Fruit fly (Drosophila melanogaster) whole organism, embryonic: ENCODE data around the gene CG42827.
A peak's percentile ranks its signal among the peaks of the same experiment; 100 is the strongest.

ENCODE experiments used
- Aef1 ChIP-seq: fragments of 200-800 bp; sonication (Bioruptor generic); IDR thresholded peaks from 3 replicates; pipeline ENCODE4 v1.3.6; 2022; ENCODE audit warnings: missing biosample characterization, missing genetic modification characterization
- CG12219 ChIP-seq: fragments of 200-800 bp; sonication (Bioruptor generic); optimal IDR thresholded peaks from 3 replicates; lab custom pipeline; 2018; ENCODE audit warnings: missing biosample characterization, mild to moderate bottlenecking, missing genetic modification characterization
- CG1233 ChIP-seq: fragments of 200-800 bp; sonication (Bioruptor generic); optimal IDR thresholded peaks from 4 replicates; lab custom pipeline; 2018; ENCODE audit warnings: missing biosample characterization, mild to moderate bottlenecking, missing genetic modification characterization
- CG13287 ChIP-seq: fragments of 200-800 bp; sonication (Bioruptor generic); IDR thresholded peaks from 2 replicates; pipeline ENCODE4 v1.3.6; 2022; ENCODE audit warnings: missing biosample characterization, missing genetic modification characterization; ENCODE audit not compliant: partially characterized antibody
- CG13424 ChIP-seq: fragments of 200-800 bp; sonication (Bioruptor generic); optimal IDR thresholded peaks from 2 replicates; lab custom pipeline; 2019; ENCODE audit warnings: missing biosample characterization, mild to moderate bottlenecking, missing genetic modification characterization, moderate library complexity
- CG14710 ChIP-seq: fragments of 200-800 bp; sonication (Bioruptor generic); optimal IDR thresholded peaks from 3 replicates; lab custom pipeline; 2019; ENCODE audit warnings: missing biosample characterization, mild to moderate bottlenecking, missing genetic modification characterization, moderate library complexity
- CG15269 ChIP-seq: fragments of 200-800 bp; sonication (Bioruptor generic); optimal IDR thresholded peaks from 2 replicates; lab custom pipeline; 2018; ENCODE audit warnings: missing biosample characterization, mild to moderate bottlenecking, missing genetic modification characterization, moderate library complexity
- CG15479 ChIP-seq: fragments of 200-800 bp; sonication (Bioruptor generic); optimal IDR thresholded peaks from 3 replicates; lab custom pipeline; 2019; ENCODE audit warnings: missing biosample characterization, mild to moderate bottlenecking, missing genetic modification characterization, moderate library complexity
- CG15601 ChIP-seq: fragments of 200-800 bp; sonication (Bioruptor generic); optimal IDR thresholded peaks from 3 replicates; lab custom pipeline; 2019; ENCODE audit warnings: missing biosample characterization, mild to moderate bottlenecking, missing genetic modification characterization, moderate library complexity
- CG15696 ChIP-seq: fragments of 200-800 bp; sonication (Bioruptor generic); optimal IDR thresholded peaks from 2 replicates; lab custom pipeline; 2019; ENCODE audit warnings: missing biosample characterization, mild to moderate bottlenecking, missing genetic modification characterization, moderate library complexity
- CG17359 ChIP-seq: fragments of 200-800 bp; sonication (Bioruptor generic); optimal IDR thresholded peaks from 3 replicates; lab custom pipeline; 2018; ENCODE audit warnings: missing biosample characterization, mild to moderate bottlenecking, missing genetic modification characterization, moderate library complexity
- CG18011 ChIP-seq: fragments of 200-800 bp; sonication (Bioruptor generic); optimal IDR thresholded peaks from 2 replicates; lab custom pipeline; 2017; ENCODE audit warnings: missing biosample characterization, missing genetic modification characterization, mild to moderate bottlenecking, moderate library complexity, missing genotype
- CG18262 ChIP-seq: fragments of 200-800 bp; optimal IDR thresholded peaks from 3 replicates; lab custom pipeline; 2019; ENCODE audit warnings: missing biosample characterization, mild to moderate bottlenecking, missing genetic modification characterization, moderate library complexity
- CG2116 ChIP-seq: fragments of 200-800 bp; sonication (Bioruptor generic); optimal IDR thresholded peaks from 3 replicates; lab custom pipeline; 2018; ENCODE audit warnings: missing biosample characterization, mild to moderate bottlenecking, missing genetic modification characterization
- CG2120 ChIP-seq: fragments of 200-800 bp; sonication (Bioruptor generic); optimal IDR thresholded peaks from 3 replicates; lab custom pipeline; 2016; ENCODE audit warnings: missing biosample characterization, missing genetic modification characterization
- CG2889 ChIP-seq: fragments of 200-800 bp; sonication (Bioruptor generic); IDR thresholded peaks from 3 replicates; pipeline ENCODE4 v1.3.6; 2022; ENCODE audit warnings: missing biosample characterization, missing genetic modification characterization
- CG32532 ChIP-seq: fragments of 200-800 bp; sonication (Bioruptor generic); IDR thresholded peaks from 2 replicates; pipeline ENCODE4 v1.3.6; 2022; ENCODE audit warnings: missing biosample characterization, missing genetic modification characterization
- CG32772 ChIP-seq: fragments of 200-800 bp; sonication (Bioruptor generic); IDR thresholded peaks from 2 replicates; pipeline ENCODE4 v1.3.6; 2022; ENCODE audit warnings: missing biosample characterization, missing genetic modification characterization
- CG3281 ChIP-seq: fragments of 200-800 bp; sonication (Bioruptor generic); optimal IDR thresholded peaks from 3 replicates; lab custom pipeline; 2017; ENCODE audit warnings: missing biosample characterization, mild to moderate bottlenecking, missing genetic modification characterization
- CG34422 ChIP-seq: fragments of 200-800 bp; sonication (Bioruptor generic); IDR thresholded peaks from 3 replicates; pipeline ENCODE4 v1.3.6; 2022; ENCODE audit warnings: missing biosample characterization, missing genetic modification characterization
- CG3726 ChIP-seq: fragments of 200-800 bp; sonication (Bioruptor generic); IDR thresholded peaks from 3 replicates; pipeline ENCODE4, ENCODE4 v1.3.6; 2022; ENCODE audit warnings: missing biosample characterization, missing genetic modification characterization
- CG4424 ChIP-seq: fragments of 200-800 bp; sonication (Bioruptor generic); optimal IDR thresholded peaks from 3 replicates; lab custom pipeline; 2016; ENCODE audit warnings: missing biosample characterization, missing genetic modification characterization
- CG6175 ChIP-seq: fragments of 200-800 bp; sonication (Bioruptor generic); IDR thresholded peaks from 3 replicates; pipeline ENCODE4 v1.3.6; 2022; ENCODE audit warnings: missing biosample characterization, missing genetic modification characterization
- CG6254 ChIP-seq: fragments of 200-800 bp; sonication (Bioruptor generic); optimal IDR thresholded peaks from 3 replicates; lab custom pipeline; 2017; ENCODE audit warnings: mild to moderate bottlenecking, missing biosample characterization, missing genetic modification reagents, missing genetic modification characterization
- CG6765 ChIP-seq: fragments of 200-800 bp; sonication (Bioruptor generic); optimal IDR thresholded peaks from 3 replicates; lab custom pipeline; 2017; ENCODE audit warnings: missing biosample characterization, mild to moderate bottlenecking, missing genetic modification characterization
- CG7786 ChIP-seq: fragments of 200-800 bp; sonication (Bioruptor generic); optimal IDR thresholded peaks from 2 replicates; lab custom pipeline; 2016; ENCODE audit warnings: missing biosample characterization, missing genetic modification characterization
- CG9437 ChIP-seq: fragments of 200-800 bp; sonication (Bioruptor generic); optimal IDR thresholded peaks from 2 replicates; lab custom pipeline; 2018; ENCODE audit warnings: missing biosample characterization, mild to moderate bottlenecking, missing genetic modification characterization
- CHES-1-like ChIP-seq: fragments of 200-800 bp; sonication (Bioruptor generic); optimal IDR thresholded peaks from 2 replicates; lab custom pipeline; 2016; ENCODE audit warnings: missing biosample characterization, missing genetic modification characterization
- CTCF ChIP-seq: fragments of 200-800 bp; sonication (Bioruptor generic); optimal IDR thresholded peaks from 2 replicates; lab custom pipeline; 2017; ENCODE audit warnings: missing biosample characterization, mild to moderate bottlenecking, missing genetic modification characterization, moderate library complexity
- ERR ChIP-seq: fragments of 200-800 bp; sonication (Bioruptor generic); optimal IDR thresholded peaks from 2 replicates; lab custom pipeline; 2016; ENCODE audit warnings: missing biosample characterization, missing genetic modification characterization
- H2.0 ChIP-seq: fragments of 200-800 bp; sonication (Bioruptor generic); IDR thresholded peaks from 2 replicates; pipeline ENCODE4 v1.3.6; 2022; ENCODE audit warnings: missing biosample characterization, missing genetic modification characterization
- HLHmδ ChIP-seq: fragments of 200-800 bp; sonication (Bioruptor generic); optimal IDR thresholded peaks from 2 replicates; lab custom pipeline; 2018; ENCODE audit warnings: missing biosample characterization, mild to moderate bottlenecking, missing genetic modification characterization, moderate library complexity
- Oli ChIP-seq: fragments of 200-800 bp; sonication (Bioruptor generic); optimal IDR thresholded peaks from 2 replicates; lab custom pipeline; 2018; ENCODE audit warnings: missing biosample characterization, mild to moderate bottlenecking, missing genetic modification characterization, moderate library complexity
- Trl ChIP-seq, 3 experiments: fragments of >200 bp in 2 of 3; fragments of 200-800 bp in 1 of 3; sonication (Bioruptor generic) in 1 of 3; optimal IDR thresholded peaks; 2 replicates in 1 of 3; 3 replicates in 2 of 3; lab custom pipeline; 2016 to 2017; ENCODE audit warnings: missing biosample characterization in 1 of 3, missing genetic modification characterization in 1 of 3
- abd-A ChIP-seq: fragments of 200-800 bp; sonication (Bioruptor generic); optimal IDR thresholded peaks from 3 replicates; lab custom pipeline; 2019; ENCODE audit warnings: missing biosample characterization, mild to moderate bottlenecking, missing genetic modification characterization, moderate library complexity
- ap ChIP-seq: fragments of 200-800 bp; sonication (Bioruptor generic); IDR thresholded peaks from 2 replicates; pipeline ENCODE4 v1.3.6; 2022; ENCODE audit warnings: missing biosample characterization, missing genetic modification characterization
- ash1 ChIP-seq: fragments of 200-800 bp; sonication (Bioruptor generic); optimal IDR thresholded peaks from 2 replicates; lab custom pipeline; 2018; ENCODE audit warnings: missing biosample characterization, mild to moderate bottlenecking, missing genetic modification characterization
- btn ChIP-seq: fragments of 200-800 bp; sonication (Bioruptor generic); optimal IDR thresholded peaks from 2 replicates; lab custom pipeline; 2016; ENCODE audit warnings: missing biosample characterization, missing genetic modification characterization
- grn ChIP-seq: fragments of 200-800 bp; sonication (Bioruptor generic); optimal IDR thresholded peaks from 3 replicates; lab custom pipeline; 2017; ENCODE audit warnings: missing biosample characterization, missing genetic modification characterization
- ind ChIP-seq: fragments of 200-800 bp; sonication (Bioruptor generic); optimal IDR thresholded peaks from 3 replicates; lab custom pipeline; 2016; ENCODE audit warnings: missing biosample characterization, missing genetic modification characterization
- insv ChIP-seq, 2 experiments: fragments of 200-800 bp; sonication (Bioruptor generic); optimal IDR thresholded peaks; 3 replicates each; lab custom pipeline; 2016 to 2018; ENCODE audit warnings: missing biosample characterization in 2 of 2, missing genetic modification characterization in 2 of 2
- jigr1 ChIP-seq: fragments of 200-800 bp; sonication (Bioruptor generic); IDR thresholded peaks from 3 replicates; pipeline ENCODE4 v1.3.6; 2022; ENCODE audit warnings: missing biosample characterization, missing genetic modification characterization
- ken ChIP-seq: fragments of 200-800 bp; sonication (Bioruptor generic); IDR thresholded peaks from 3 replicates; pipeline ENCODE4 v1.3.6; 2022; ENCODE audit warnings: missing biosample characterization, missing genetic modification characterization
- mam ChIP-seq: fragments of 200-800 bp; sonication (Bioruptor generic); optimal IDR thresholded peaks from 3 replicates; lab custom pipeline; 2016; ENCODE audit warnings: missing biosample characterization, missing genetic modification characterization
- pita ChIP-seq: fragments of 200-800 bp; sonication (Bioruptor generic); optimal IDR thresholded peaks from 2 replicates; lab custom pipeline; 2017; ENCODE audit warnings: missing biosample characterization, mild to moderate bottlenecking, missing genetic modification characterization
- ro ChIP-seq: fragments of 200-800 bp; sonication (Bioruptor generic); IDR thresholded peaks from 2 replicates; pipeline ENCODE4 v1.3.6; 2022; ENCODE audit warnings: missing biosample characterization, missing genetic modification characterization
- shn ChIP-seq: fragments of 200-800 bp; sonication (Bioruptor generic); optimal IDR thresholded peaks from 3 replicates; lab custom pipeline; 2016; ENCODE audit warnings: missing biosample characterization, missing genetic modification characterization
- ssp ChIP-seq: fragments of 200-800 bp; sonication (Bioruptor generic); IDR thresholded peaks from 2 replicates; pipeline ENCODE4 v1.3.6; 2022; ENCODE audit warnings: missing biosample characterization, missing genetic modification characterization
- tap ChIP-seq: fragments of 200-800 bp; optimal IDR thresholded peaks from 3 replicates; lab custom pipeline; 2019; ENCODE audit warnings: missing biosample characterization, mild to moderate bottlenecking, missing genetic modification characterization, moderate library complexity
- tin ChIP-seq: fragments of 200-800 bp; sonication (Bioruptor generic); optimal IDR thresholded peaks from 3 replicates; lab custom pipeline; 2016; ENCODE audit warnings: missing biosample characterization, missing genetic modification characterization
- usp ChIP-seq: fragments of >200 bp; optimal IDR thresholded peaks from 2 replicates; lab custom pipeline; 2017; ENCODE audit warnings: missing biosample characterization, missing genetic modification characterization

The CG42827 gene

DNA sequence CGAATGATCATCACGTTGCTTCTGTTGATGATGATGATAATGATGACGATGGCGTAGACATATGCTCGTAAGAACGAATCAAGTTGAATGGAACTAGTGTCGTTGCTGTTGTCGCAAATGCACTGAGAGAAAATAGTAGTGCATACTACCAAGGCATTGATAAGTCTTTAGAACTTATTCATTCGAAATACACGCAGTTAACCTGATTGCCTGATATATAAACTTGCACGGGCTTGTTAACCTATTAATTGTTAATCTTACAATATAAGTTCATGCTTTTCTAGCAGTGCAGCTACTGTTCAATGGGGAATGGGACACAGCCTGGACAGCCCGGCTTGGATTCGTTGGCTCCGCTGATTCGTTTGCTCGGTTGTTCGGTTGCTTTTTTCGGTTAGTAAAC lies 46.4 kb upstream of the CG42827 start (continued):
- no peak for TF ChIP-seq Trl (optimal IDR thresholded peaks at IDR 0.05; lab: Kevin White, UChicago)
- peak; percentile 89 for TF ChIP-seq Trl (GFP tag; optimal IDR thresholded peaks at IDR 0.05; lab: Kevin White, UChicago)
- peak; percentile 75 for TF ChIP-seq btn (GFP tag; lab: Kevin White, UChicago)
- peak; percentile 35 for TF ChIP-seq CTCF
- peak; percentile 69 for TF ChIP-seq ssp (GFP tag; lab: Robert Waterston, UW)
- TF ChIP-seq CG32532 (GFP tag; lab: Robert Waterston, UW), result peak; percentile 76
- no peak for TF ChIP-seq grn (GFP tag; lab: Kevin White, UChicago)
- peak; percentile 80 for TF ChIP-seq mam (GFP tag; lab: Kevin White, UChicago)
- TF ChIP-seq Aef1 (GFP tag; lab: Robert Waterston, UW), result peak; percentile 65
- TF ChIP-seq tap (tag; lab: Kevin White, UChicago), result peak; percentile 82
- no peak for TF ChIP-seq CG15479 (GFP tag; lab: Kevin White, UChicago)
- TF ChIP-seq CG2116 (GFP tag; lab: Kevin White, UChicago), result peak; percentile 39
- TF ChIP-seq tin (GFP tag; lab: Kevin White, UChicago), result peak; percentile 89
- no peak for TF ChIP-seq ro (GFP tag; lab: Robert Waterston, UW)
- no peak for TF ChIP-seq insv (GFP tag; optimal IDR thresholded peaks at IDR 0.05; lab: Kevin White, UChicago)
- peak; percentile 84 for TF ChIP-seq CG6254 (GFP tag; lab: Kevin White, UChicago)
- peak; percentile 88 for TF ChIP-seq CG12219 (GFP tag; lab: Kevin White, UChicago)
- peak; percentile 86 for TF ChIP-seq Oli (tag; lab: Kevin White, UChicago)
- TF ChIP-seq jigr1 (GFP tag; lab: Robert Waterston, UW), result peak; percentile 66; the same call in 2 of the 3 replicates
- TF ChIP-seq ind (GFP tag; lab: Kevin White, UChicago), result peak; percentile 79
- peak; percentile 41 for TF ChIP-seq CG6765
- TF ChIP-seq CG3281 (GFP tag; lab: Kevin White, UChicago), result peak; percentile 72
- TF ChIP-seq CG17359 (tag; lab: Kevin White, UChicago), result peak; percentile 83
- TF ChIP-seq abd-A (tag; lab: Kevin White, UChicago), result no peak
- peak; percentile 31 for TF ChIP-seq CG18011 (GFP tag; lab: Kevin White, UChicago)
- TF ChIP-seq ERR, result peak; percentile 54
- no peak for TF ChIP-seq ash1 (GFP tag; lab: Kevin White, UChicago)
- peak; percentile 84 for TF ChIP-seq CG15696
- peak; percentile 71 for TF ChIP-seq ap (GFP tag; lab: Robert Waterston, UW)
- TF ChIP-seq H2.0, result peak; percentile 80
- TF ChIP-seq shn, result peak; percentile 68
- no peak for TF ChIP-seq CG13287 (GFP tag; lab: Robert Waterston, UW)
- TF ChIP-seq CHES-1-like (GFP tag; lab: Kevin White, UChicago), result peak; percentile 74
- TF ChIP-seq HLHmδ, result no peak
- TF ChIP-seq CG3726 (GFP tag; lab: Robert Waterston, UW), result peak; percentile 60; the same call in 1 of the 3 replicates
- peak; percentile 90 for TF ChIP-seq CG4424
- TF ChIP-seq CG2889 (GFP tag; lab: Robert Waterston, UW), result peak; percentile 50; the same call in 2 of the 3 replicates
- TF ChIP-seq CG9437, result peak; percentile 48
- TF ChIP-seq CG7786 (GFP tag; lab: Kevin White, UChicago), result peak; percentile 83
- TF ChIP-seq CG15601 (tag; lab: Kevin White, UChicago), result peak; percentile 90
- peak; percentile 85 for TF ChIP-seq CG2120 (GFP tag; lab: Kevin White, UChicago)
- peak; percentile 79 for TF ChIP-seq CG13424 (tag; lab: Kevin White, UChicago)
- peak; percentile 89 for TF ChIP-seq CG14710 (tag; lab: Kevin White, UChicago)
- TF ChIP-seq CG32772 (GFP tag; lab: Robert Waterston, UW), result peak; percentile 81
- peak; percentile 56; the same call in 1 of the 3 replicates for TF ChIP-seq CG6175 (GFP tag; lab: Robert Waterston, UW)
- peak; percentile 91 for TF ChIP-seq CG18262 (tag; lab: Kevin White, UChicago)
- peak; percentile 80 for TF ChIP-seq ken (GFP tag; lab: Robert Waterston, UW)
- peak; percentile 79 for TF ChIP-seq CG1233 (GFP tag; lab: Kevin White, UChicago)
- TF ChIP-seq CG34422 (GFP tag; lab: Robert Waterston, UW), result peak; percentile 89
- no peak for TF ChIP-seq pita (GFP tag; lab: Kevin White, UChicago)
- no peak for TF ChIP-seq usp (GFP tag; lab: Kevin White, UChicago)
- peak; percentile 82 for TF ChIP-seq CG15269 (tag; lab: Kevin White, UChicago)
